Fruit fly (Drosophila melanogaster) Kc167 (cell line): ENCODE data around the gene CG43843.

Experiments used
- Myc ChIP-seq: fragments of >200 bp; optimal IDR thresholded peaks from 2 replicates; lab custom pipeline; 2017; ENCODE audit warnings: missing external identifiers
- Sin3A ChIP-seq: fragments of >200 bp; optimal IDR thresholded peaks from 2 replicates; lab custom pipeline; 2018; ENCODE audit warnings: missing external identifiers
- h ChIP-seq: fragments of >200 bp; optimal IDR thresholded peaks from 3 replicates; lab custom pipeline; 2018; ENCODE audit warnings: missing external identifiers
- insv ChIP-seq: fragments of >200 bp; optimal IDR thresholded peaks from 3 replicates; lab custom pipeline; 2018; ENCODE audit warnings: missing external identifiers
- psq ChIP-seq: fragments of >200 bp; optimal IDR thresholded peaks from 2 replicates; lab custom pipeline; 2017; ENCODE audit warnings: missing external identifiers
- ttk ChIP-seq: sonication (Bioruptor generic); optimal IDR thresholded peaks from 2 replicates; lab custom pipeline; 2017; ENCODE audit warnings: missing external identifiers

CG43843 gene

DNA sequence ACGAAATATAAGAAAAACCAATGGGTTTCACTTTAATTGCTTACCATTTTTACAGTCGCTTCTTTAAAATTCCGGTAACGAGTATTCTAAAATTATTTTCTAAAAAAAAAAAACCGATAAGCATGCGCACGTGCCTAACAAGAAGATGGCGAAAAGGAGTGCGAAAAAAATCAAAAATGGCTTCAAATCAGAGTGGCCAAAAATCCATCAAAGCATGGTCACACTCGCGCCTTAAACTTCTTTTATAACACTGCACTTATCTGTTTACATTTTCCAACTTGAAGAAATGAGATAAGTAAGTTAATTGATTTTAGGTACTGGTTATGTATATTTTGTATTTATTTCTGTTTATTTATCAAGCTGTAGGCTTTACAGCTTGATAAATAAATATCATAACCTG lies at the start of gene CG43843:
Gene CG43843 (minus strand): TSS at position 101 of the 400 bp plus-strand sequence.
- TF ChIP-seq h (lab: Kevin White, UChicago): no peak
- no peak for TF ChIP-seq psq (lab: Kevin White, UChicago)
- no peak for TF ChIP-seq insv (lab: Kevin White, UChicago)
- TF ChIP-seq Myc (lab: Kevin White, UChicago): no peak
- no peak for TF ChIP-seq Sin3A (lab: Kevin White, UChicago)
- no peak for TF ChIP-seq ttk

DNA sequence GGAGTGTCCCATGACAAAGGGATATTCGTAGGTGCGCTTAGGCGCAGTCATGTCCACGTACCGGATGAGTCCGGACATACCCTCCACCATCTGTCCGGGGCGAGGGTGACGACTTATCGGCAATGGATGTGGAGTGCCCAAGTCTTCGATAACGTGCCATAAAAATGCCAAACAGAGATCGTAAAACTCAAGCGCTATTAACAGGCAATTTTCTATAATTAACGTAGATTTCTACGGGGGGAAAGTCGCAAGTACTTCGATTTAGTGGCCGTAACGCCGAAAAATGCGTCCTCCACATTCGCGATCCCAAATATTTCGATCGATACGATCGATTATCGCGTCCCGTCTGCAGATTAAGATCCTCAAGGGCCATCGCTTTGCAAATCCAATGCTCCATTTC lies 49.2 kb upstream of the CG43843 start:
- no peak for TF ChIP-seq psq (lab: Kevin White, UChicago)
- TF ChIP-seq ttk: no peak
- no peak for TF ChIP-seq h (lab: Kevin White, UChicago)
- no peak for TF ChIP-seq Myc (lab: Kevin White, UChicago)
- no peak for TF ChIP-seq insv (lab: Kevin White, UChicago)
- no peak for TF ChIP-seq Sin3A (lab: Kevin White, UChicago)

DNA sequence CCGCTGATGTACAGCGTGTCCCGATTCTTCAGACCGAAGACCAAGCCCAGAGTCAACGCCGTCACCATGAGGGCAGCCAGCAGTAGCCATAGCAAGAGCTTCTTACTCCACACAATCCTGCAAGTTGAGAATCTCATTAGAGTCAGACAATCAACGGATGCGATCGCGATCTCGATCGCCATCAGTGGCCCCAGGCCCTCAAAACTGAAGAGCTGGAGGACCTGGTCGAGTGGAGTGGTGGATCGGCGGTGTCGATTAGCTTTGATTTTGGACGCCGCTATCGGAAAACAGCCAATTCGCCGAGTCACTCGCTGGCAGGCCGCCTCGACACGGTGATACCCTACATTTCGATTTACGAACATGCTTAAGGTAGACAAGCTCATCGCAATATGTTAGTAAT lies 48.3 kb upstream of the CG43843 start:
- TF ChIP-seq psq (lab: Kevin White, UChicago) (no peak), Sin3A (lab: Kevin White, UChicago) (no peak), h (lab: Kevin White, UChicago) (no peak), insv (lab: Kevin White, UChicago) (no peak), Myc (lab: Kevin White, UChicago) (no peak), ttk (no peak)

DNA sequence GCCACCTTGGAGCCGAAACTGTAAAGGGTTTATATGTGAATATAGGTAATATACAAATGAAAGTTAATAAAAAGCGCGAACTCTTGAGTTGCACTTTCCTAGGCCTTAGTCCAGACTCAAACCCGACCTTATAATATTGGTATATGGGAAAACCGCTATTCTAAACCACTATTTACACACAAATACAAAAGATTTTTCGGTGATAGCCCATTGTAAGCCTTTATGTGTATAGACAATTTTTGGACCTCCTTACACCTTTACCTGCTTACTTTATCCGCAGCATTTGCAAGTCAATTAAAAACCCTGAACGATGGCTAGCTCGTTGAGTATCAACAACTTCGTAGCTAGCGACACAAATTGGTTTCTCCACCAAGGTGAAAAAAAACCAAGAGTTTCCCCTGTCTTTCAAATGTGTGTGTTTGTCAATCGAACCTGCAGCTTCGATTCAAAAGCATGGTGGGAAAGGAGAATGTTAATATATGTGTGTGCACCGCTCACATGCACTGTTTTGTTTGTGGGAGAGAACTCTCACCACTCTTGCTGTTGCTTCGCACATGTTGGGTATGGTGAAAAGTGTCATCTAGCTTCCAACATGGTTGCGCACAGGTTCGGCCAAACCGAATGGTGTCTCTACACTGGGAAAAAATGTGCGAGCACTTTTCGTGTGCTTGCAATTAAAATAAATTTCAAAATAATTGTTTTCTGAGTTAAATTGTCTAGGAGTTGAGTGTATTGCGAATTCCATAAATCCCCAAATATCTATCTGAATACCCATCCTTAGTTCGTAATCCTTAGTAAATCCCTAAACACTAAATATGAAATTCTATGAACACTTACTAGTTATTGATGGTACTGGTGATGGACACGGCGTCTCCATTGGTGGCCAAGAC lies 46.7 kb upstream of the CG43843 start:
- TF ChIP-seq insv (lab: Kevin White, UChicago) (no peak), Sin3A (lab: Kevin White, UChicago) (no peak), psq (lab: Kevin White, UChicago) (no peak), ttk (no peak), Myc (lab: Kevin White, UChicago) (no peak), h (lab: Kevin White, UChicago) (no peak)

DNA sequence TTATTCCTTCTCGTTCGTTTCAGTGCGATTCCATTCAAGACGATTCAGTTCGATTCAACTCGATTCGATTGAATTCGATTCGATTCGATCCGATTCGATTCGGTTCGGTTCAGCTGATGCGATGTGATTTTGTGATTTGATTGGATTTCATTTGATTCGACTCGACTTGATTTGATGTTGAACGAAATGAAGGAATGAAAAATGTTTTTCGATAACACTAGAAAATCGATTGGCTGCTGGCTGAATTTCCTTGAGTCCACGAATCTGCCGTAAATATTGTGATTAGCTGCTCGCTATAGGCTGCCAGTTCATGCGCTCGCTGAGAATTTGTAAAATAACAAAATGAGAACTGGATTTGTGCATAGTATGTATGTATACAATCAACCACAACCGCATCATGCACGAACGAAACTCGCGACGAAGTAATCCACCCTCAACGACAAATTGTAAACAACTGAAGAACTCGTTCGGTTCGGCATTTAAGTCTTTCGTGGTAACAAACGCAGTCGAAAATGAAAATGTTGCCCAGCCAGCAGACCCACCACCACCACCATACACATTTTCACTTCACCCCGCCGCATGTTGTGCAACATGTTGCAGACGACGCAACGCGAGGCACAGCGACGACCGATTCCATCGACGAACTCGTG lies 44.9 kb upstream of the CG43843 start, which contains the start of gene Wnt5:
Gene Wnt5 (minus strand): TSS at position 458 of the 650 bp plus-strand sequence.
- no peak for TF ChIP-seq h (lab: Kevin White, UChicago)
- no peak for TF ChIP-seq Myc (lab: Kevin White, UChicago)
- no peak for TF ChIP-seq psq (lab: Kevin White, UChicago)
- TF ChIP-seq Sin3A (lab: Kevin White, UChicago): no peak
- TF ChIP-seq ttk: no peak
- TF ChIP-seq insv (lab: Kevin White, UChicago): no peak

DNA sequence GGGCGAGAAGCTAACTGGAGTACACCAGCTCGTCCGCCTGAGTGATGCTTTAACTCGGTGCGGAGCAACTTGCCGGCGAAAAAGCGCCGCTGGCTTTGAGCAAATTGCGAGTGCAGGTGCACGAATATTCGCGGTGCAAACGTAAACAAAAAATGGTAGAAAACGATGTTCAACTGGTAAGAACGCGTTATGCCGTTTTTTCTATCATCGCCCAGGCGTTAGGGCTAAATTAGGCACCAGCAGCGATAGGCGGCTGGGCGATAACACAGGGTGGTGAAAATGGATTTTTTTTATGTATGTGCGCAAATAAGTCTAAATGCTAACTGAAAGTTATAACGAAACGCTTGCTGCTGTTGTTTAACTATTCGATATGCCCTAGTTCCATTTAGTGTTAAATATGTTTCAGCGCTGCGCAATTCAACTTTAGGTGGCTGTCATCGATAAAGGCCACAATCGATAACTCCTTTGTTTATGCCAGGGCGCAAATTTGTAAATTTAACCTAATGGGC lies 39.5 kb upstream of the CG43843 start, which contains the start of the genes Pgant7 and Xrcc2:
Gene Pgant7 (minus strand): TSS at position 308 of the 509 bp plus-strand sequence.
Gene Xrcc2 (plus strand): TSS at position 449 of the 509 bp plus-strand sequence.
- TF ChIP-seq psq (lab: Kevin White, UChicago): no peak

DNA sequence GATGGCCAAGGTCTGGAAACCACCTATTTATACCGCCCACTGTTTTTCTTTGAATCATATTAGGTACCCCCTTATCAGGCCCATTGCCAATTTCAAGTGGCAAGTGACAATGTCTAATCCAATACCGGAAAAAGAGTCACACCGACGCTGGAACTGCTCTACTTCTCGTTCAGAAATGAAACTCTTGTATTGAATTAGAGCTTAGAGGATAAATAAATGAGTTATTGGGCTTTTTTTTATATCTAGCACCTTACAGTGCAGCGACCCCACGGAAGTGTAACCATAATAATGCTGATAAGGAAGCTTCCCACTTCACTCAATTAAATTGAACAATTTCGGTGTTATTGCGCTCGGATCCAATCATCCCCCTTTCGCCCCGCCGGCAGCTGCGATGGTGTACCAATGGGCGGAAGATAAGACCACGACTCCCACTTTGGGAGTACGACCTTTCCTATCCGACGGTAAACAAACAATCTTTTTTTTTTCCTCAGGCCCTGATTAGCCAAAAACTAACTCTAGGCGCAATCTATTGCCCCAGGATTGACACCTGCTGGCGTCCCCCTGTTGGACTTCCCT lies 34.0 kb upstream of the CG43843 start, which contains the start of gene CG15043:
Gene CG15043 (minus strand): TSS at position 4 of the 576 bp plus-strand sequence.
- no peak for TF ChIP-seq Sin3A (lab: Kevin White, UChicago)
- no peak for TF ChIP-seq h (lab: Kevin White, UChicago)
- no peak for TF ChIP-seq psq (lab: Kevin White, UChicago)
- no peak for TF ChIP-seq insv (lab: Kevin White, UChicago)
- TF ChIP-seq ttk: no peak
- TF ChIP-seq Myc (lab: Kevin White, UChicago): no peak

DNA sequence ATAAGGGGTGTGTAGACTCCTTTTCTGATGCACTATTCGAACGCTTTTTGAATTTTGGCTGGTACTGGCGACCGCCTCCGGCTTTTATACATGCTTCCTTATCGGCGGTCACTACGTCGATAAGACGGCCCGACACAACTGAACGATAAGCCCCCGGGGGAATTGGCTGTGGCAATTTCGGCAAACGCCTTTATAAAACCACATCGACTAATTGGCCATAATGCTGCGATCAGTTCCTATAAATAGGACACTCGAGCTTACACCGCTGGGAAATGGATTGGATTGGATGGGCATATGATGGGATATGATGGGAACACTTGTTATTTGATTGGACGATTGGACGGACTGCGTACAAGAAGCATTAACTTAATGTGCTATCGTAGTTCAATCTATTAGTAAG lies 31.7 kb upstream of the CG43843 start, which contains the start of gene CG15044:
Gene CG15044 (minus strand): TSS at position 66 of the 400 bp plus-strand sequence.
- TF ChIP-seq Sin3A (lab: Kevin White, UChicago) (no peak), ttk (no peak), Myc (lab: Kevin White, UChicago) (no peak), psq (lab: Kevin White, UChicago) (no peak), h (lab: Kevin White, UChicago) (no peak), insv (lab: Kevin White, UChicago) (no peak)

DNA sequence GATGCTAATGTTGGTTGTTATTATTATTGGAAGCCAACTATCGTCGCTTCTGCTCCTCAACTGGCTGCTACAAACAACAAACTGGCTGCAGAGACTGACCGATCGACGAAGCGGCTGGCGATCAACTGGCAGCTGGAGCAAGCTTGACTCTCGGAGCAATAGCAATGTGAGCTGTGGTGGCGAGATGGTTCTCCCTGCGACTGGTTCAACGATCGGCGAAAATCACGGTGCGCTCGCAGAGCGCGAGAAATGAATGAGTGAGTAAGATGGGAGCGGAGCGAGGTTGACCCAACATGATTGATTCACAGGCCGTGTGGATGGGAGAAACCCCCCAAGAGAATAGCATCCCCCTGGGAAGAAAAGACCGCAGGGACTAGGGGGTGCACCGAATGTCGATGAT lies 29.3 kb upstream of the CG43843 start, which contains the start of gene CG15046:
Gene CG15046 (minus strand): TSS at position 112 of the 400 bp plus-strand sequence.
- no peak for TF ChIP-seq ttk
- no peak for TF ChIP-seq h (lab: Kevin White, UChicago)
- no peak for TF ChIP-seq Sin3A (lab: Kevin White, UChicago)

DNA sequence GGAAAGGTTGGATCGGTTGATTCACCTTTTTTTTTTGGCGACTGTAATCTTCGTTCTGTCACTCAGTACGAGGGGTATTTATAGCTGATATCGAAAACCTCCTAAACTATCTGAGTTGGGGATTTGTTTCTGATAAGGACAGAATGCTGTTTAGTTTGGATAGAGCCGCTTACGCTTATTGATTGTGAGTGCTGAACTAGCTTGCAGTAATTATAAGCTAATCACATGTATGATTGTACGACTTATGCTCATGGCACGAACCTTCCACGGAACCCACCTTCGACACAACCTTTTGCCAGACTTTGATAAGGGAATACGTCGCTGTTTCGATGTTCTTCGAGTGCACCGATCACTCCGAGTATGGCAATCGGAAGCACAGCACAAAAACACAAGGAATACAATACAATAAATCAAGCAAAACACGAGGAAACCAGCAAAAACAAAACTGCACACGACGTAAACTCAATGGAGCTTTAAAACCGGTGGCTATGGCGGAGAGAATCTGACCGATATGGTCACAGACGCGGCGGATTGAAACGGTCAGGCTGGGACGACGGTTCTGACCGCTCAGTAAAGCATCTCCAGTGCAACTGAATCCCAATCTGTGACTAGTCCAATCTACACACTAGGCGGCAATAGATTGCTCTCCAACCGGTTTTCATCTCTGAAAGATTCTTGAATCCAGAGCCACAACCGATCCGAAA lies 26.3 kb upstream of the CG43843 start, which contains the start of gene psh:
Gene psh (minus strand): TSS at position 566 of the 704 bp plus-strand sequence.
- no peak for TF ChIP-seq h (lab: Kevin White, UChicago)
